Worm (Caenorhabditis elegans) whole organism, young adult: ENCODE results near the gene M04C3.5.

Source experiments
- B0019.2 ChIP-seq: fragments of 200-800 bp; sonication (Bioruptor generic); conservative IDR thresholded peaks from 2 replicates; pipeline ENCODE4 v1.3.6; 2022; ENCODE audit warnings: missing genetic modification reagents, missing genetic modification characterization, missing compliant biosample characterization
- B0035.1 ChIP-seq: sonication (generic microtip); optimal IDR thresholded peaks from 2 replicates; lab custom pipeline; 2016; ENCODE audit warnings: missing genetic modification characterization, mild to moderate bottlenecking, missing compliant biosample characterization, missing genotype, missing genetic modification reagents
- F10E7.11 ChIP-seq: sonication (generic microtip); optimal IDR thresholded peaks from 2 replicates; lab custom pipeline; 2017; ENCODE audit warnings: mild to moderate bottlenecking, missing genetic modification characterization, moderate library complexity, missing compliant biosample characterization
- F37B4.10 ChIP-seq: fragments of 200-800 bp; sonication (Bioruptor generic); IDR thresholded peaks from 2 replicates; pipeline ENCODE4 v1.3.6; 2022; ENCODE audit warnings: missing genetic modification characterization, missing compliant biosample characterization
- T07F8.4 ChIP-seq: sonication (generic microtip); optimal IDR thresholded peaks from 2 replicates; lab custom pipeline; 2016; ENCODE audit warnings: mild to moderate bottlenecking, missing genetic modification characterization, moderate library complexity, missing compliant biosample characterization
- Y67H2A.10 ChIP-seq: fragments of 200-800 bp; sonication (Bioruptor generic); conservative IDR thresholded peaks from 2 replicates; pipeline ENCODE4 v1.3.6; 2022; ENCODE audit warnings: missing genetic modification reagents, missing genetic modification characterization, missing compliant biosample characterization
- Y95B8A.8 ChIP-seq: fragments of 200-800 bp; sonication (Bioruptor generic); IDR thresholded peaks from 2 replicates; pipeline ENCODE4 v1.3.6; 2022; ENCODE audit warnings: missing genetic modification reagents, missing genetic modification characterization, missing compliant biosample characterization
- atf-7 ChIP-seq: sonication (generic microtip); optimal IDR thresholded peaks from 2 replicates; lab custom pipeline; 2017; ENCODE audit warnings: mild to moderate bottlenecking, missing genetic modification characterization, missing compliant biosample characterization
- bed-2 ChIP-seq: fragments of 200-800 bp; sonication (Bioruptor generic); IDR thresholded peaks from 2 replicates; pipeline ENCODE4 v1.3.6; 2022; ENCODE audit warnings: missing genetic modification reagents, missing genetic modification characterization, missing compliant biosample characterization
- chd-7 ChIP-seq: sonication (generic microtip); optimal IDR thresholded peaks from 2 replicates; lab custom pipeline; 2016; ENCODE audit warnings: mild to moderate bottlenecking, missing genetic modification characterization, moderate library complexity, missing compliant biosample characterization
- dox-1 ChIP-seq: fragments of 200-800 bp; sonication (Bioruptor generic); IDR thresholded peaks from 2 replicates; pipeline ENCODE4 v1.3.6; 2022; ENCODE audit warnings: missing genetic modification reagents, missing genetic modification characterization, missing compliant biosample characterization
- dpff-1 ChIP-seq: sonication (generic microtip); optimal IDR thresholded peaks from 2 replicates; lab custom pipeline; 2017; ENCODE audit warnings: mild to moderate bottlenecking, missing genetic modification characterization, missing compliant biosample characterization
- dpl-1 ChIP-seq: fragments of 150-350 bp; optimal IDR thresholded peaks from 2 replicates; lab custom pipeline; 2014; ENCODE audit warnings: missing biosample characterization, missing genetic modification reagents, missing genetic modification characterization
- egl-18 ChIP-seq: fragments of 200-800 bp; sonication (Bioruptor generic); IDR thresholded peaks from 2 replicates; pipeline ENCODE4 v1.3.6; 2022; ENCODE audit warnings: missing genetic modification reagents, missing genetic modification characterization, missing compliant biosample characterization
- egl-44 ChIP-seq: fragments of 200-800 bp; sonication (Bioruptor generic); IDR thresholded peaks from 2 replicates; pipeline ENCODE4 v1.3.6; 2022; ENCODE audit warnings: missing genetic modification reagents, missing genetic modification characterization, missing compliant biosample characterization
- egrh-3 ChIP-seq: fragments of 200-800 bp; sonication (Bioruptor generic); IDR thresholded peaks from 2 replicates; pipeline ENCODE4 v1.3.6; 2022; ENCODE audit warnings: missing genetic modification reagents, missing genetic modification characterization, missing compliant biosample characterization
- ets-4 ChIP-seq: fragments of 200-800 bp; sonication (Bioruptor generic); optimal IDR thresholded peaks from 2 replicates; lab custom pipeline; 2018; ENCODE audit warnings: mild to moderate bottlenecking, missing genetic modification characterization, missing compliant biosample characterization
- fkh-3 ChIP-seq: sonication (generic microtip); optimal IDR thresholded peaks from 2 replicates; lab custom pipeline; 2016; ENCODE audit warnings: mild to moderate bottlenecking, missing genetic modification characterization, missing compliant biosample characterization
- hlh-26 ChIP-seq: fragments of 200-800 bp; sonication (Bioruptor generic); conservative IDR thresholded peaks from 2 replicates; pipeline ENCODE4 v1.3.6; 2022; ENCODE audit warnings: missing genetic modification reagents, missing genetic modification characterization, missing compliant biosample characterization
- hsf-1 ChIP-seq: fragments of 200-800 bp; sonication (Bioruptor generic); IDR thresholded peaks from 2 replicates; pipeline ENCODE4 v1.3.6; 2022; ENCODE audit warnings: missing genetic modification reagents, missing genetic modification characterization, missing compliant biosample characterization
- let-607 ChIP-seq, 2 experiments: fragments of 200-800 bp in 1 of 2; sonication (Bioruptor generic) in 1 of 2; sonication (generic microtip) in 1 of 2; optimal IDR thresholded peaks; 2 replicates each; lab custom pipeline; 2016 to 2018; ENCODE audit warnings: mild to moderate bottlenecking in 2 of 2, missing compliant biosample characterization in 2 of 2, missing genetic modification characterization in 2 of 2, moderate library complexity in 2 of 2, missing genotype in 1 of 2
- lin-26 ChIP-seq: fragments of 200-800 bp; sonication (Bioruptor generic); IDR thresholded peaks from 2 replicates; pipeline ENCODE4 v1.3.6; 2022; ENCODE audit warnings: missing genetic modification reagents, missing genetic modification characterization, missing compliant biosample characterization
- lin-54 ChIP-seq: fragments of 200-800 bp; sonication (Bioruptor generic); optimal IDR thresholded peaks from 2 replicates; lab custom pipeline; 2018; ENCODE audit warnings: mild to moderate bottlenecking, missing genetic modification characterization, missing compliant biosample characterization
- lsl-1 ChIP-seq: fragments of 200-800 bp; sonication (Bioruptor generic); optimal IDR thresholded peaks from 2 replicates; lab custom pipeline; 2018; ENCODE audit warnings: mild to moderate bottlenecking, missing genetic modification characterization, moderate library complexity, missing compliant biosample characterization
- lsy-27 ChIP-seq: sonication (generic microtip); optimal IDR thresholded peaks from 2 replicates; lab custom pipeline; 2017; ENCODE audit warnings: missing genetic modification characterization, mild to moderate bottlenecking, missing compliant biosample characterization, antibody characterized with exemption, missing genotype, borderline replicate concordance; ENCODE audit not compliant: insufficient read depth
- madf-10 ChIP-seq: sonication (generic microtip); optimal IDR thresholded peaks from 2 replicates; lab custom pipeline; 2016; ENCODE audit warnings: mild to moderate bottlenecking, missing genetic modification characterization, missing compliant biosample characterization
- madf-3 ChIP-seq: fragments of 200-800 bp; sonication (Bioruptor generic); IDR thresholded peaks from 2 replicates; pipeline ENCODE4 v1.3.6; 2022; ENCODE audit warnings: missing genetic modification reagents, missing genetic modification characterization, missing compliant biosample characterization
- madf-6 ChIP-seq: fragments of 200-800 bp; sonication (Bioruptor generic); IDR thresholded peaks from 2 replicates; pipeline ENCODE4 v1.3.6; 2022; ENCODE audit warnings: missing genetic modification reagents, missing genetic modification characterization, missing compliant biosample characterization
- madf-8 ChIP-seq: fragments of 200-800 bp; sonication (Bioruptor generic); conservative IDR thresholded peaks from 2 replicates; pipeline ENCODE4 v1.3.6; 2022; ENCODE audit warnings: missing genetic modification reagents, missing genetic modification characterization, missing compliant biosample characterization
- mxl-1 ChIP-seq: sonication (generic microtip); optimal IDR thresholded peaks from 2 replicates; lab custom pipeline; 2016; ENCODE audit warnings: missing genetic modification characterization, missing compliant biosample characterization
- nfya-2 ChIP-seq: fragments of 200-800 bp; sonication (Bioruptor generic); IDR thresholded peaks from 2 replicates; pipeline ENCODE4 v1.3.6; 2022; ENCODE audit warnings: missing genetic modification reagents, missing genetic modification characterization, missing compliant biosample characterization
- nhr-120 ChIP-seq: fragments of 200-800 bp; sonication (Bioruptor generic); IDR thresholded peaks from 2 replicates; pipeline ENCODE4 v1.3.6; 2022; ENCODE audit warnings: missing genetic modification characterization, missing compliant biosample characterization
- nhr-179 ChIP-seq: sonication (generic microtip); optimal IDR thresholded peaks from 2 replicates; lab custom pipeline; 2016; ENCODE audit warnings: mild to moderate bottlenecking, missing genetic modification characterization, missing compliant biosample characterization
- nhr-90 ChIP-seq: sonication (generic microtip); optimal IDR thresholded peaks from 2 replicates; lab custom pipeline; 2016; ENCODE audit warnings: missing genotype, mild to moderate bottlenecking, missing genetic modification characterization, missing compliant biosample characterization
- pha-4 ChIP-seq: fragments of 150-350 bp; sonication (generic microtip); optimal IDR thresholded peaks from 2 replicates; lab custom pipeline; 2014; ENCODE audit warnings: missing biosample characterization, missing genetic modification reagents, missing genetic modification characterization
- rec-8 ChIP-seq, 2 experiments: sonication (generic microtip); optimal IDR thresholded peaks; 2 replicates each; lab custom pipeline; 2016; ENCODE audit warnings: mild to moderate bottlenecking in 2 of 2, missing genetic modification characterization in 2 of 2, missing genetic modification reagents in 2 of 2, missing genotype in 2 of 2, missing biosample characterization in 1 of 2, missing compliant biosample characterization in 1 of 2, moderate library complexity in 1 of 2
- rpc-1 ChIP-seq, 2 experiments: fragments of 150-350 bp in 1 of 2; sonication (generic microtip) in 1 of 2; optimal IDR thresholded peaks; 2 replicates each; lab custom pipeline; 2014 to 2018; ENCODE audit warnings: missing biosample characterization in 1 of 2, missing genetic modification characterization in 1 of 2, missing genetic modification reagents in 1 of 2, missing genotype in 1 of 2
- sea-2 ChIP-seq: fragments of 200-800 bp; sonication (Bioruptor generic); IDR thresholded peaks from 2 replicates; pipeline ENCODE4 v1.3.6; 2022; ENCODE audit warnings: missing genetic modification characterization, missing compliant biosample characterization
- snpc-1.3 ChIP-seq: sonication (generic microtip); optimal IDR thresholded peaks from 2 replicates; lab custom pipeline; 2017; ENCODE audit warnings: missing genetic modification characterization, mild to moderate bottlenecking, missing compliant biosample characterization, antibody characterized with exemption, moderate library complexity, missing genotype, missing genetic modification reagents; ENCODE audit not compliant: insufficient read depth
- snpc-4 ChIP-seq, 5 experiments: fragments of 150-350 bp in 1 of 5; sonication (generic microtip) in 4 of 5; optimal IDR thresholded peaks; 2 replicates each; lab custom pipeline; 2014 to 2018; ENCODE audit warnings: missing genetic modification characterization in 5 of 5, missing biosample characterization in 3 of 5, antibody characterized with exemption in 2 of 5, mild to moderate bottlenecking in 2 of 5, missing compliant biosample characterization in 2 of 5, missing genotype in 2 of 5, moderate library complexity in 2 of 5, missing genetic modification reagents in 1 of 5
- somi-1 ChIP-seq: fragments of 200-800 bp; sonication (Bioruptor generic); optimal IDR thresholded peaks from 2 replicates; lab custom pipeline; 2018; ENCODE audit warnings: mild to moderate bottlenecking, missing genetic modification characterization, missing compliant biosample characterization
- tbp1 ChIP-seq: fragments of 200-800 bp; sonication (Bioruptor generic); optimal IDR thresholded peaks from 2 replicates; lab custom pipeline; 2018; ENCODE audit warnings: mild to moderate bottlenecking, missing genetic modification characterization, missing compliant biosample characterization
- xnd-1 ChIP-seq: sonication (generic microtip); optimal IDR thresholded peaks from 2 replicates; lab custom pipeline; 2016; ENCODE audit warnings: missing genotype, missing genetic modification reagents, missing genetic modification characterization, missing compliant biosample characterization
- zfh-2 ChIP-seq: fragments of 200-800 bp; sonication (Bioruptor generic); conservative IDR thresholded peaks from 2 replicates; pipeline ENCODE4 v1.3.6; 2022; ENCODE audit warnings: missing genetic modification reagents, missing genetic modification characterization, missing compliant biosample characterization
- zim-3 ChIP-seq: sonication (generic microtip); optimal IDR thresholded peaks from 2 replicates; lab custom pipeline; 2017; ENCODE audit warnings: mild to moderate bottlenecking, missing genetic modification characterization, moderate library complexity, missing compliant biosample characterization
- ztf-22 ChIP-seq: fragments of 200-800 bp; sonication (Bioruptor generic); optimal IDR thresholded peaks from 2 replicates; lab custom pipeline; 2018; ENCODE audit warnings: mild to moderate bottlenecking, missing genetic modification characterization, moderate library complexity, missing compliant biosample characterization

Gene M04C3.5

ce11 chrV:19430351-19430913 is 19.1 kb upstream of the M04C3.5 start (continued):
- TF ChIP-seq lsl-1: no peak
- no peak for TF ChIP-seq ets-4 (GFP tag; lab: Kevin White, UChicago)
- no peak for TF ChIP-seq pha-4 (tag; lab: Kevin White, UChicago)
- no peak for TF ChIP-seq lsy-27 (tag; lab: Kevin White, UChicago)
- TF ChIP-seq egl-44 (GFP tag; lab: Robert Waterston, UW): no peak; the same call in 1 of the 2 replicates
- no peak for TF ChIP-seq nhr-120 (GFP tag; lab: Robert Waterston, UW)
- 0 out of 2 replicates have a peak, but pooled peaks have one; percentile 35 for TF ChIP-seq madf-3 (GFP tag; lab: Robert Waterston, UW)
- no peak for TF ChIP-seq dpl-1 (GFP tag; lab: Kevin White, UChicago)
- TF ChIP-seq nhr-90: no peak
- no peak for TF ChIP-seq hlh-26
- no peak for TF ChIP-seq Y95B8A.8 (GFP tag; lab: Robert Waterston, UW)
- peak; percentile 52 for TF ChIP-seq zim-3 (tag; lab: Kevin White, UChicago)
- peak; percentile 24 for TF ChIP-seq fkh-3 (tag; lab: Kevin White, UChicago)
- peak; percentile 49 for TF ChIP-seq chd-7
- TF ChIP-seq bed-2 (GFP tag; lab: Robert Waterston, UW): 0 out of 2 replicates have a peak, but pooled peaks have one; percentile 10
- TF ChIP-seq sea-2 (GFP tag; lab: Robert Waterston, UW): peak; percentile 67; the same call in 1 of the 2 replicates
- TF ChIP-seq dpff-1 (tag; lab: Kevin White, UChicago): no peak
- no peak for TF ChIP-seq xnd-1 (tag; lab: Kevin White, UChicago)
- TF ChIP-seq madf-10 (tag; lab: Kevin White, UChicago): no peak
- no peak for TF ChIP-seq F37B4.10
- no peak for TF ChIP-seq F10E7.11
- no peak for TF ChIP-seq ztf-22 (GFP tag; lab: Kevin White, UChicago)
- TF ChIP-seq snpc-1.3 (tag; lab: Kevin White, UChicago): no peak
- no peak for TF ChIP-seq rpc-1 (optimal IDR thresholded peaks at IDR 0.05; lab: Kevin White, UChicago)
- no peak for TF ChIP-seq rpc-1 (tag; optimal IDR thresholded peaks at IDR 0.05; lab: Kevin White, UChicago)
- TF ChIP-seq snpc-4 (GFP tag; optimal IDR thresholded peaks at IDR 0.05; lab: Kevin White, UChicago): no peak
- no peak for TF ChIP-seq snpc-4 (tag; optimal IDR thresholded peaks at IDR 0.05; lab: Kevin White, UChicago)
- no peak for TF ChIP-seq Y67H2A.10 (GFP tag; lab: Robert Waterston, UW)
- no peak for TF ChIP-seq lin-54 (GFP tag; lab: Kevin White, UChicago)
- no peak for TF ChIP-seq nfya-2 (GFP tag; lab: Robert Waterston, UW)
- no peak; the same call in 1 of the 2 replicates for TF ChIP-seq egrh-3 (GFP tag; lab: Robert Waterston, UW)
- no peak for TF ChIP-seq madf-8 (GFP tag; lab: Robert Waterston, UW)
- no peak for TF ChIP-seq let-607 (tag; optimal IDR thresholded peaks at IDR 0.05; lab: Kevin White, UChicago)
- TF ChIP-seq mxl-1 (tag; lab: Kevin White, UChicago): no peak
- no peak for TF ChIP-seq atf-7 (tag; lab: Kevin White, UChicago)
- no peak for TF ChIP-seq nhr-179 (tag; lab: Kevin White, UChicago)
- no peak for TF ChIP-seq somi-1 (GFP tag; lab: Kevin White, UChicago)
- no peak for TF ChIP-seq hsf-1 (GFP tag; lab: Robert Waterston, UW)
- TF ChIP-seq zfh-2 (GFP tag; lab: Robert Waterston, UW): no peak; the same call in 1 of the 2 replicates
- TF ChIP-seq lin-26: 0 out of 2 replicates have a peak, but pooled peaks have one; percentile 44
- TF ChIP-seq T07F8.4: no peak
- TF ChIP-seq madf-6 (GFP tag; lab: Robert Waterston, UW): no peak
- no peak for TF ChIP-seq tbp1
- no peak for TF ChIP-seq egl-18 (GFP tag; lab: Robert Waterston, UW)
- no peak for TF ChIP-seq B0019.2
- TF ChIP-seq rec-8 (tag; optimal IDR thresholded peaks at IDR 0.05; lab: Kevin White, UChicago): no peak
- TF ChIP-seq dox-1: 0 out of 2 replicates have a peak, but pooled peaks have one; percentile 39
- no peak for TF ChIP-seq B0035.1 (tag; lab: Kevin White, UChicago)
